Fruit fly (Drosophila melanogaster) whole organism, prepupa: ENCODE measurements around the gene nub.

Source experiments
- Blimp-1 ChIP-seq: fragments of 200-800 bp; sonication (Bioruptor generic); optimal IDR thresholded peaks from 3 replicates; lab custom pipeline; 2017; ENCODE audit warnings: missing biosample characterization, missing genetic modification characterization, mild to moderate bottlenecking, moderate library complexity, missing genetic modification reagents
- CG10631 ChIP-seq: fragments of 200-800 bp; sonication (Bioruptor generic); optimal IDR thresholded peaks from 2 replicates; lab custom pipeline; 2016; ENCODE audit warnings: missing biosample characterization, missing genetic modification characterization
- CG11762 ChIP-seq: fragments of 200-800 bp; sonication (Bioruptor generic); optimal IDR thresholded peaks from 3 replicates; lab custom pipeline; 2016; ENCODE audit warnings: missing biosample characterization, missing genetic modification characterization; ENCODE audit not compliant: insufficient read depth
- CG15336 ChIP-seq: fragments of 200-800 bp; sonication (Bioruptor generic); IDR thresholded peaks from 2 replicates; pipeline ENCODE4 v1.3.6; 2022; ENCODE audit warnings: missing biosample characterization, missing genetic modification characterization
- CG1621 ChIP-seq: fragments of 200-800 bp; sonication (Bioruptor generic); optimal IDR thresholded peaks from 3 replicates; lab custom pipeline; 2018; ENCODE audit warnings: missing biosample characterization, mild to moderate bottlenecking, missing genetic modification characterization
- CG16779 ChIP-seq: fragments of 200-800 bp; sonication (Bioruptor generic); optimal IDR thresholded peaks from 3 replicates; lab custom pipeline; 2017; ENCODE audit warnings: missing biosample characterization, mild to moderate bottlenecking, missing genetic modification characterization
- CG3032 ChIP-seq: fragments of 200-800 bp; optimal IDR thresholded peaks from 2 replicates; lab custom pipeline; 2019; ENCODE audit warnings: missing biosample characterization, mild to moderate bottlenecking, missing genetic modification characterization, moderate library complexity
- CG31627 ChIP-seq: fragments of 200-800 bp; sonication (Bioruptor generic); optimal IDR thresholded peaks from 3 replicates; lab custom pipeline; 2016; ENCODE audit warnings: missing biosample characterization, missing genetic modification characterization
- CG32006 ChIP-seq: fragments of 200-800 bp; sonication (Bioruptor generic); optimal IDR thresholded peaks from 3 replicates; lab custom pipeline; 2017; ENCODE audit warnings: missing biosample characterization, mild to moderate bottlenecking, missing genetic modification characterization
- CG34406 ChIP-seq: fragments of 200-800 bp; sonication (Bioruptor generic); optimal IDR thresholded peaks from 3 replicates; lab custom pipeline; 2016; ENCODE audit warnings: missing biosample characterization, missing genetic modification characterization
- CG3919 ChIP-seq: fragments of 200-800 bp; sonication (Bioruptor generic); optimal IDR thresholded peaks from 3 replicates; lab custom pipeline; 2016; ENCODE audit warnings: missing biosample characterization, missing genetic modification characterization
- CG4318 ChIP-seq: fragments of 200-800 bp; sonication (Bioruptor generic); optimal IDR thresholded peaks from 3 replicates; lab custom pipeline; 2017; ENCODE audit warnings: missing biosample characterization, mild to moderate bottlenecking, missing genetic modification characterization
- CG6163 ChIP-seq: fragments of 200-800 bp; sonication (Bioruptor generic); IDR thresholded peaks from 3 replicates; pipeline ENCODE4 v1.3.6; 2022; ENCODE audit warnings: missing biosample characterization, missing genetic modification characterization
- CG6792 ChIP-seq: fragments of 200-800 bp; sonication (Bioruptor generic); optimal IDR thresholded peaks from 3 replicates; lab custom pipeline; 2016; ENCODE audit warnings: missing biosample characterization, missing genetic modification characterization
- CG6808 ChIP-seq: fragments of 200-800 bp; sonication (Bioruptor generic); optimal IDR thresholded peaks from 3 replicates; lab custom pipeline; 2017; ENCODE audit warnings: missing biosample characterization, missing genetic modification characterization, mild to moderate bottlenecking, moderate library complexity, missing genetic modification reagents
- CG6854 ChIP-seq: fragments of 200-800 bp; sonication (Bioruptor generic); optimal IDR thresholded peaks from 2 replicates; lab custom pipeline; 2017; ENCODE audit warnings: missing biosample characterization, mild to moderate bottlenecking, missing genetic modification characterization
- CG7368 ChIP-seq: fragments of 200-800 bp; sonication (Bioruptor generic); optimal IDR thresholded peaks from 3 replicates; lab custom pipeline; 2016; ENCODE audit warnings: missing biosample characterization, missing genetic modification characterization
- CG8119 ChIP-seq: fragments of 200-800 bp; sonication (Bioruptor generic); IDR thresholded peaks from 3 replicates; pipeline ENCODE4 v1.3.6; 2022; ENCODE audit warnings: missing biosample characterization, missing genetic modification characterization
- CG8319 ChIP-seq: fragments of 200-800 bp; sonication (Bioruptor generic); optimal IDR thresholded peaks from 3 replicates; lab custom pipeline; 2016; ENCODE audit warnings: missing biosample characterization, missing genetic modification characterization
- CG8632 ChIP-seq: fragments of 200-800 bp; sonication (Bioruptor generic); optimal IDR thresholded peaks from 3 replicates; lab custom pipeline; 2016; ENCODE audit warnings: missing biosample characterization, missing genetic modification characterization
- CG9139 ChIP-seq: fragments of 200-800 bp; sonication (Bioruptor generic); optimal IDR thresholded peaks from 3 replicates; lab custom pipeline; 2017; ENCODE audit warnings: missing biosample characterization, mild to moderate bottlenecking, missing genetic modification characterization
- Eip75B ChIP-seq: fragments of 200-800 bp; sonication (Bioruptor generic); optimal IDR thresholded peaks from 3 replicates; lab custom pipeline; 2016; ENCODE audit warnings: missing biosample characterization, missing genetic modification characterization
- Eip78C ChIP-seq: fragments of 200-800 bp; sonication (Bioruptor generic); peaks from one replicate; lab custom pipeline; 2016; ENCODE audit warnings: missing biosample characterization, missing genetic modification characterization
- Eip93F ChIP-seq: fragments of 200-800 bp; sonication (Bioruptor generic); optimal IDR thresholded peaks from 2 replicates; lab custom pipeline; 2016; ENCODE audit warnings: missing biosample characterization, mild to moderate bottlenecking, missing genetic modification characterization
- Ets96B ChIP-seq: fragments of 200-800 bp; optimal IDR thresholded peaks from 2 replicates; lab custom pipeline; 2019; ENCODE audit warnings: missing biosample characterization, mild to moderate bottlenecking, missing genetic modification characterization, moderate library complexity
- Gug ChIP-seq: fragments of 200-800 bp; sonication (Bioruptor generic); IDR thresholded peaks from 2 replicates; pipeline ENCODE4 v1.3.6; 2022; ENCODE audit warnings: missing biosample characterization, missing genetic modification characterization
- Hr38 ChIP-seq: sonication (Bioruptor generic); optimal IDR thresholded peaks from 2 replicates; lab custom pipeline; 2016; ENCODE audit warnings: missing biosample characterization, missing genetic modification characterization
- Hr39 ChIP-seq: fragments of 200-800 bp; sonication (Bioruptor generic); optimal IDR thresholded peaks from 2 replicates; lab custom pipeline; 2016; ENCODE audit warnings: missing biosample characterization, missing genetic modification characterization
- Hr4 ChIP-seq: fragments of 200-800 bp; sonication (Bioruptor generic); optimal IDR thresholded peaks from 3 replicates; lab custom pipeline; 2016; ENCODE audit warnings: missing biosample characterization, missing genetic modification characterization
- Lpt ChIP-seq: fragments of 200-800 bp; sonication (Bioruptor generic); optimal IDR thresholded peaks from 3 replicates; lab custom pipeline; 2016; ENCODE audit warnings: missing biosample characterization, missing genetic modification characterization
- Met ChIP-seq: fragments of 200-800 bp; sonication (Bioruptor generic); optimal IDR thresholded peaks from 3 replicates; lab custom pipeline; 2016; ENCODE audit warnings: missing biosample characterization, missing genetic modification characterization
- OdsH ChIP-seq: fragments of 200-800 bp; sonication (Bioruptor generic); optimal IDR thresholded peaks from 3 replicates; lab custom pipeline; 2016; ENCODE audit warnings: missing biosample characterization, missing genetic modification characterization
- Smox ChIP-seq: fragments of 200-800 bp; sonication (Bioruptor generic); optimal IDR thresholded peaks from 3 replicates; lab custom pipeline; 2016; ENCODE audit warnings: missing biosample characterization, missing genetic modification characterization
- Sox102F ChIP-seq: fragments of 200-800 bp; sonication (Bioruptor generic); optimal IDR thresholded peaks from 2 replicates; lab custom pipeline; 2016; ENCODE audit warnings: missing biosample characterization, mild to moderate bottlenecking, missing genetic modification characterization
- achi ChIP-seq: fragments of 200-800 bp; sonication (Bioruptor generic); optimal IDR thresholded peaks from 3 replicates; lab custom pipeline; 2016; ENCODE audit warnings: missing biosample characterization, missing genetic modification characterization
- cyc ChIP-seq: fragments of 200-800 bp; sonication (Bioruptor generic); optimal IDR thresholded peaks from 3 replicates; lab custom pipeline; 2016; ENCODE audit warnings: missing biosample characterization, missing genetic modification characterization
- dac ChIP-seq: fragments of 200-800 bp; sonication (Bioruptor generic); optimal IDR thresholded peaks from 2 replicates; lab custom pipeline; 2017; ENCODE audit warnings: missing biosample characterization, mild to moderate bottlenecking, missing genetic modification characterization
- eg ChIP-seq: fragments of 200-800 bp; sonication (Bioruptor generic); IDR thresholded peaks from 3 replicates; pipeline ENCODE4 v1.3.6; 2022; ENCODE audit warnings: missing biosample characterization, missing genetic modification characterization
- esn ChIP-seq: fragments of 200-800 bp; sonication (Bioruptor generic); optimal IDR thresholded peaks from 2 replicates; lab custom pipeline; 2016; ENCODE audit warnings: missing biosample characterization, mild to moderate bottlenecking, missing genetic modification characterization, moderate library complexity
- fd59A ChIP-seq: fragments of 200-800 bp; sonication (Bioruptor generic); optimal IDR thresholded peaks from 2 replicates; lab custom pipeline; 2017; ENCODE audit warnings: missing biosample characterization, mild to moderate bottlenecking, missing genetic modification characterization, missing genetic modification reagents
- fd85E ChIP-seq: fragments of 200-800 bp; sonication (Bioruptor generic); optimal IDR thresholded peaks from 3 replicates; lab custom pipeline; 2016; ENCODE audit warnings: missing biosample characterization, missing genetic modification characterization
- fkh ChIP-seq: fragments of 200-800 bp; sonication (Bioruptor generic); optimal IDR thresholded peaks from 3 replicates; lab custom pipeline; 2017; ENCODE audit warnings: missing biosample characterization, mild to moderate bottlenecking, missing genetic modification characterization, moderate library complexity
- lz ChIP-seq: fragments of 200-800 bp; sonication (Bioruptor generic); optimal IDR thresholded peaks from 3 replicates; lab custom pipeline; 2016; ENCODE audit warnings: missing biosample characterization, missing genetic modification characterization
- net ChIP-seq: fragments of 200-800 bp; sonication (Bioruptor generic); optimal IDR thresholded peaks from 3 replicates; lab custom pipeline; 2016; ENCODE audit warnings: missing biosample characterization, missing genetic modification characterization
- salr ChIP-seq, 2 experiments: fragments of 200-800 bp; sonication (Bioruptor generic); optimal IDR thresholded peaks; 3 replicates each; lab custom pipeline; 2016 to 2018; ENCODE audit warnings: missing biosample characterization in 2 of 2, missing genetic modification characterization in 2 of 2, mild to moderate bottlenecking in 1 of 2
- ss ChIP-seq, 2 experiments: fragments of 200-800 bp; sonication (Bioruptor generic); optimal IDR thresholded peaks; 2 replicates in 1 of 2; 3 replicates in 1 of 2; lab custom pipeline; 2017 to 2018; ENCODE audit warnings: mild to moderate bottlenecking in 2 of 2, missing biosample characterization in 2 of 2, missing genetic modification characterization in 2 of 2, moderate library complexity in 1 of 2
- svp ChIP-seq: fragments of 200-800 bp; sonication (Bioruptor generic); peaks from one replicate; lab custom pipeline; 2016; ENCODE audit warnings: missing biosample characterization, missing genetic modification characterization
- topi ChIP-seq: fragments of 200-800 bp; sonication (Bioruptor generic); optimal IDR thresholded peaks from 3 replicates; lab custom pipeline; 2016; ENCODE audit warnings: missing biosample characterization, missing genetic modification characterization
- vri ChIP-seq: fragments of 200-800 bp; sonication (Bioruptor generic); optimal IDR thresholded peaks from 3 replicates; lab custom pipeline; 2016; ENCODE audit warnings: missing biosample characterization, mild to moderate bottlenecking, missing genetic modification characterization

Gene nub

dm6 chr2L:12598012-12598411, 10.6 kb downstream of the nub start (continued):
- TF ChIP-seq Eip93F (GFP tag; lab: Kevin White, UChicago) (no peak), Sox102F (no peak), Met (GFP tag; lab: Kevin White, UChicago) (peak; percentile 50), CG6792 (GFP tag; lab: Kevin White, UChicago) (no peak), Gug (GFP tag; lab: Robert Waterston, UW) (no peak), svp (GFP tag; lab: Kevin White, UChicago) (peak; percentile 71), CG8119 (GFP tag; lab: Robert Waterston, UW) (no peak)

dm6 chr2L:12602200-12602628, 14.8 kb downstream of the nub start:
- TF ChIP-seq OdsH (GFP tag; lab: Kevin White, UChicago) (peak; percentile 67), topi (GFP tag; lab: Kevin White, UChicago) (peak; percentile 61), CG16779 (tag; lab: Kevin White, UChicago) (no peak), Smox (GFP tag; lab: Kevin White, UChicago) (peak; percentile 62), Eip75B (peak; percentile 75), Eip78C (GFP tag; lab: Kevin White, UChicago) (peak; percentile 95), CG11762 (peak; percentile 44), CG6808 (GFP tag; lab: Kevin White, UChicago) (peak; percentile 84), ss (GFP tag; optimal IDR thresholded peaks at IDR 0.05; lab: Kevin White, UChicago) (peak; percentile 61 to 75), svp (GFP tag; lab: Kevin White, UChicago) (peak; percentile 86), CG32006 (GFP tag; lab: Kevin White, UChicago) (peak; percentile 77), vri (GFP tag; lab: Kevin White, UChicago) (no peak), CG3032 (tag; lab: Kevin White, UChicago) (peak; percentile 85), CG6792 (GFP tag; lab: Kevin White, UChicago) (peak; percentile 42), net (peak; percentile 22), CG8119 (GFP tag; lab: Robert Waterston, UW) (peak; percentile 76), fkh (no peak), CG10631 (GFP tag; lab: Kevin White, UChicago) (peak; percentile 62), CG9139 (peak; percentile 46), CG8632 (GFP tag; lab: Kevin White, UChicago) (peak; percentile 71), CG4318 (peak; percentile 6), Hr39 (GFP tag; lab: Kevin White, UChicago) (peak; percentile 42), CG15336 (GFP tag; lab: Robert Waterston, UW) (peak; percentile 79), CG1621 (peak; percentile 49), Hr38 (no peak), esn (GFP tag; lab: Kevin White, UChicago) (peak; percentile 72), CG31627 (GFP tag; lab: Kevin White, UChicago) (peak; percentile 50), CG8319 (no peak), CG3919 (peak; percentile 68), CG34406 (GFP tag; lab: Kevin White, UChicago) (peak; percentile 73), Gug (GFP tag; lab: Robert Waterston, UW) (no peak), Blimp-1 (no peak), CG6854 (GFP tag; lab: Kevin White, UChicago) (no peak), fd59A (GFP tag; lab: Kevin White, UChicago) (peak; percentile 77), dac (GFP tag; lab: Kevin White, UChicago) (no peak), salr (GFP tag; optimal IDR thresholded peaks at IDR 0.05; lab: Kevin White, UChicago) (peak in 1 of 2 experiments; percentile 64), eg (no peak; the same call in 2 of the 3 replicates), cyc (GFP tag; lab: Kevin White, UChicago) (peak; percentile 40), Hr4 (GFP tag; lab: Kevin White, UChicago) (no peak), Sox102F (peak; percentile 34), fd85E (GFP tag; lab: Kevin White, UChicago) (no peak), Lpt (peak; percentile 38), Met (GFP tag; lab: Kevin White, UChicago) (peak; percentile 64), achi (GFP tag; lab: Kevin White, UChicago) (peak; percentile 71), Ets96B (tag; lab: Kevin White, UChicago) (peak; percentile 85), lz (GFP tag; lab: Kevin White, UChicago) (peak; percentile 48), CG7368 (GFP tag; lab: Kevin White, UChicago) (no peak), CG6163 (GFP tag; lab: Robert Waterston, UW) (no peak)
